Fruit fly (Drosophila melanogaster) whole organism, embryonic: ENCODE results near the gene CG7860.

Source experiments
- Atf3 ChIP-seq: fragments of 200-800 bp; sonication (Bioruptor generic); optimal IDR thresholded peaks from 3 replicates; lab custom pipeline; 2016; ENCODE audit warnings: missing biosample characterization, missing genetic modification characterization
- CG10267 ChIP-seq: fragments of 200-800 bp; sonication (Bioruptor generic); optimal IDR thresholded peaks from 2 replicates; lab custom pipeline; 2018; ENCODE audit warnings: missing biosample characterization, mild to moderate bottlenecking, missing genetic modification characterization, moderate library complexity
- CG10565 ChIP-seq: fragments of 200-800 bp; sonication (Bioruptor generic); optimal IDR thresholded peaks from 3 replicates; lab custom pipeline; 2016; ENCODE audit warnings: missing biosample characterization, mild to moderate bottlenecking, missing genetic modification characterization
- CG11560 ChIP-seq: fragments of 200-800 bp; sonication (Bioruptor generic); IDR thresholded peaks from 3 replicates; pipeline ENCODE4 v1.3.6; 2022; ENCODE audit warnings: missing biosample characterization, missing genetic modification characterization
- CG15514 ChIP-seq: fragments of 200-800 bp; sonication (Bioruptor generic); optimal IDR thresholded peaks from 3 replicates; lab custom pipeline; 2017; ENCODE audit warnings: missing biosample characterization, missing genetic modification characterization, mild to moderate bottlenecking, moderate library complexity, missing genetic modification reagents
- CG16815 ChIP-seq: fragments of 200-800 bp; sonication (Bioruptor generic); optimal IDR thresholded peaks from 3 replicates; lab custom pipeline; 2017; ENCODE audit warnings: missing biosample characterization, mild to moderate bottlenecking, missing genetic modification characterization
- CG17359 ChIP-seq: fragments of 200-800 bp; sonication (Bioruptor generic); optimal IDR thresholded peaks from 3 replicates; lab custom pipeline; 2018; ENCODE audit warnings: missing biosample characterization, mild to moderate bottlenecking, missing genetic modification characterization, moderate library complexity
- CG18764 ChIP-seq: fragments of 200-800 bp; sonication (Bioruptor generic); optimal IDR thresholded peaks from 3 replicates; lab custom pipeline; 2016; ENCODE audit warnings: missing biosample characterization, missing genetic modification characterization
- CG2202 ChIP-seq: fragments of 200-800 bp; sonication (Bioruptor generic); optimal IDR thresholded peaks from 2 replicates; lab custom pipeline; 2018; ENCODE audit warnings: missing biosample characterization, mild to moderate bottlenecking, missing genetic modification characterization
- CG31365 ChIP-seq: fragments of 200-800 bp; sonication (Bioruptor generic); optimal IDR thresholded peaks from 2 replicates; lab custom pipeline; 2018; ENCODE audit warnings: missing biosample characterization, mild to moderate bottlenecking, missing genetic modification characterization
- CG32772 ChIP-seq: fragments of 200-800 bp; sonication (Bioruptor generic); IDR thresholded peaks from 2 replicates; pipeline ENCODE4 v1.3.6; 2022; ENCODE audit warnings: missing biosample characterization, missing genetic modification characterization
- CG33557 ChIP-seq: fragments of 200-800 bp; sonication (Bioruptor generic); optimal IDR thresholded peaks from 2 replicates; lab custom pipeline; 2019; ENCODE audit warnings: missing biosample characterization, mild to moderate bottlenecking, missing genetic modification characterization, moderate library complexity
- CG4360 ChIP-seq: fragments of 200-800 bp; sonication (Bioruptor generic); IDR thresholded peaks from 2 replicates; pipeline ENCODE4 v1.3.6; 2022; ENCODE audit warnings: missing biosample characterization, missing genetic modification characterization
- CG4424 ChIP-seq: fragments of 200-800 bp; sonication (Bioruptor generic); optimal IDR thresholded peaks from 3 replicates; lab custom pipeline; 2016; ENCODE audit warnings: missing biosample characterization, missing genetic modification characterization
- CG7786 ChIP-seq: fragments of 200-800 bp; sonication (Bioruptor generic); optimal IDR thresholded peaks from 2 replicates; lab custom pipeline; 2016; ENCODE audit warnings: missing biosample characterization, missing genetic modification characterization
- CG7839 ChIP-seq: fragments of 200-800 bp; sonication (Bioruptor generic); optimal IDR thresholded peaks from 3 replicates; lab custom pipeline; 2018; ENCODE audit warnings: missing biosample characterization, mild to moderate bottlenecking, missing genetic modification characterization, moderate library complexity
- CG7963 ChIP-seq: fragments of 200-800 bp; sonication (Bioruptor generic); IDR thresholded peaks from 3 replicates; pipeline ENCODE4 v1.3.6; 2022; ENCODE audit warnings: missing biosample characterization, missing genetic modification characterization; ENCODE audit not compliant: partially characterized antibody
- CG8944 ChIP-seq: fragments of 200-800 bp; sonication (Bioruptor generic); optimal IDR thresholded peaks from 3 replicates; lab custom pipeline; 2016; ENCODE audit warnings: missing biosample characterization, missing genetic modification characterization
- D ChIP-seq, 2 experiments: fragments of 200-800 bp in 1 of 2; fragments of >200 bp in 1 of 2; sonication (Bioruptor generic) in 1 of 2; optimal IDR thresholded peaks; 2 replicates in 1 of 2; 3 replicates in 1 of 2; lab custom pipeline; 2017; ENCODE audit warnings: mild to moderate bottlenecking in 1 of 2, missing biosample characterization in 1 of 2, missing genetic modification characterization in 1 of 2, missing genetic modification reagents in 1 of 2
- Dad ChIP-seq: fragments of 200-800 bp; sonication (Bioruptor generic); optimal IDR thresholded peaks from 3 replicates; lab custom pipeline; 2016; ENCODE audit warnings: missing biosample characterization, missing genetic modification characterization
- Dek ChIP-seq: fragments of 200-800 bp; sonication (Bioruptor generic); optimal IDR thresholded peaks from 3 replicates; lab custom pipeline; 2019; ENCODE audit warnings: missing biosample characterization, mild to moderate bottlenecking, missing genetic modification characterization, moderate library complexity
- Dfd ChIP-seq, 2 experiments: fragments of >200 bp; optimal IDR thresholded peaks; 2 replicates each; lab custom pipeline; 2017; ENCODE audit warnings: missing biosample characterization in 2 of 2, missing genetic modification characterization in 2 of 2
- Ets65A ChIP-seq: fragments of 200-800 bp; sonication (Bioruptor generic); peaks from one replicate; lab custom pipeline; 2016; ENCODE audit warnings: missing biosample characterization, missing genetic modification characterization
- Fer1 ChIP-seq: fragments of 200-800 bp; sonication (Bioruptor generic); optimal IDR thresholded peaks from 2 replicates; lab custom pipeline; 2017; ENCODE audit warnings: missing biosample characterization, mild to moderate bottlenecking, missing genetic modification characterization
- HmgD ChIP-seq: fragments of 200-800 bp; sonication (Bioruptor generic); optimal IDR thresholded peaks from 3 replicates; lab custom pipeline; 2016; ENCODE audit warnings: missing biosample characterization, missing genetic modification characterization
- Kr ChIP-seq: fragments of 200-800 bp; sonication (Bioruptor generic); optimal IDR thresholded peaks from 2 replicates; lab custom pipeline; 2017; ENCODE audit warnings: missing biosample characterization, mild to moderate bottlenecking, missing genetic modification characterization
- Lhr ChIP-seq: fragments of 200-800 bp; sonication (Bioruptor generic); optimal IDR thresholded peaks from 3 replicates; lab custom pipeline; 2017; ENCODE audit warnings: mild to moderate bottlenecking, missing biosample characterization, missing genetic modification reagents, missing genetic modification characterization
- Mrtf ChIP-seq: fragments of 200-800 bp; sonication (Bioruptor generic); IDR thresholded peaks from 3 replicates; pipeline ENCODE4 v1.3.6; 2022; ENCODE audit warnings: missing biosample characterization, missing genetic modification characterization
- NFAT ChIP-seq: fragments of 200-800 bp; sonication (Bioruptor generic); IDR thresholded peaks from 2 replicates; pipeline ENCODE4 v1.3.6; 2022; ENCODE audit warnings: missing biosample characterization, missing genetic modification characterization
- Nf-YA ChIP-seq: fragments of 200-800 bp; sonication (Bioruptor generic); IDR thresholded peaks from 2 replicates; pipeline ENCODE4 v1.3.6; 2022; ENCODE audit warnings: missing biosample characterization, missing genetic modification characterization
- Sox100B ChIP-seq: fragments of 200-800 bp; sonication (Bioruptor generic); optimal IDR thresholded peaks from 3 replicates; lab custom pipeline; 2018; ENCODE audit warnings: missing biosample characterization, mild to moderate bottlenecking, missing genetic modification characterization
- Ssrp ChIP-seq: fragments of 200-800 bp; sonication (Bioruptor generic); optimal IDR thresholded peaks from 2 replicates; lab custom pipeline; 2018; ENCODE audit warnings: missing biosample characterization, mild to moderate bottlenecking, missing genetic modification characterization, moderate library complexity
- Vsx1 ChIP-seq: fragments of 200-800 bp; sonication (Bioruptor generic); optimal IDR thresholded peaks from 2 replicates; lab custom pipeline; 2017; ENCODE audit warnings: missing biosample characterization, mild to moderate bottlenecking, missing genetic modification characterization, missing genetic modification reagents
- ac ChIP-seq: fragments of 200-800 bp; sonication (Bioruptor generic); optimal IDR thresholded peaks from 3 replicates; lab custom pipeline; 2017; ENCODE audit warnings: missing biosample characterization, mild to moderate bottlenecking, missing genetic modification characterization
- cg ChIP-seq: fragments of 200-800 bp; sonication (Bioruptor generic); optimal IDR thresholded peaks from 3 replicates; lab custom pipeline; 2019; ENCODE audit warnings: missing biosample characterization, mild to moderate bottlenecking, missing genetic modification characterization, moderate library complexity
- dmrt99B ChIP-seq: fragments of 200-800 bp; sonication (Bioruptor generic); optimal IDR thresholded peaks from 2 replicates; lab custom pipeline; 2018; ENCODE audit warnings: missing biosample characterization, mild to moderate bottlenecking, missing genetic modification characterization, moderate library complexity
- emc ChIP-seq: fragments of 200-800 bp; sonication (Bioruptor generic); optimal IDR thresholded peaks from 2 replicates; lab custom pipeline; 2016; ENCODE audit warnings: missing biosample characterization, missing genetic modification characterization
- fd96Cb ChIP-seq: fragments of 200-800 bp; sonication (Bioruptor generic); optimal IDR thresholded peaks from 2 replicates; lab custom pipeline; 2018; ENCODE audit warnings: missing biosample characterization, mild to moderate bottlenecking, missing genetic modification characterization, moderate library complexity
- gsb-n ChIP-seq: fragments of 200-800 bp; sonication (Bioruptor generic); optimal IDR thresholded peaks from 3 replicates; lab custom pipeline; 2018; ENCODE audit warnings: missing biosample characterization, mild to moderate bottlenecking, missing genetic modification characterization
- ham ChIP-seq: fragments of 200-800 bp; sonication (Bioruptor generic); IDR thresholded peaks from 2 replicates; pipeline ENCODE4 v1.3.6; 2022; ENCODE audit warnings: missing biosample characterization, missing genetic modification characterization
- inv ChIP-seq: fragments of 200-800 bp; sonication (Bioruptor generic); IDR thresholded peaks from 2 replicates; pipeline ENCODE4 v1.3.6; 2022; ENCODE audit warnings: missing biosample characterization, missing genetic modification characterization; ENCODE audit not compliant: partially characterized antibody
- lilli ChIP-seq: fragments of 200-800 bp; sonication (Bioruptor generic); optimal IDR thresholded peaks from 3 replicates; lab custom pipeline; 2016; ENCODE audit warnings: missing biosample characterization, missing genetic modification characterization
- lov ChIP-seq, 2 experiments: fragments of 200-800 bp in 1 of 2; fragments of >200 bp in 1 of 2; sonication (Bioruptor generic) in 1 of 2; IDR thresholded peaks in 1 of 2; optimal IDR thresholded peaks in 1 of 2; 2 replicates in 1 of 2; 3 replicates in 1 of 2; pipeline versions ENCODE4 v1.3.6 to Lab custom; 2017 to 2022; ENCODE audit warnings: missing biosample characterization in 1 of 2, missing genetic modification characterization in 1 of 2
- nerfin-1 ChIP-seq: fragments of 200-800 bp; sonication (Bioruptor generic); optimal IDR thresholded peaks from 3 replicates; lab custom pipeline; 2019; ENCODE audit warnings: missing biosample characterization, mild to moderate bottlenecking, missing genetic modification characterization, moderate library complexity
- pan ChIP-seq, 4 experiments: fragments of >200 bp in 3 of 4; fragments of 200-800 bp in 1 of 4; sonication (Bioruptor generic) in 1 of 4; optimal IDR thresholded peaks in 3 of 4; IDR thresholded peaks in 1 of 4; 2 replicates each; pipeline versions ENCODE4 v1.3.6 to Lab custom; 2017 to 2022; ENCODE audit warnings: missing biosample characterization in 2 of 4, missing genetic modification characterization in 2 of 4, mixed read lengths in 1 of 4
- sim ChIP-seq: fragments of 200-800 bp; sonication (Bioruptor generic); IDR thresholded peaks from 2 replicates; pipeline ENCODE4 v1.3.6; 2022; ENCODE audit warnings: missing biosample characterization, missing genetic modification characterization
- stc ChIP-seq: fragments of 200-800 bp; sonication (Bioruptor generic); IDR thresholded peaks from 2 replicates; pipeline ENCODE4 v1.3.6; 2022; ENCODE audit warnings: missing biosample characterization, missing genetic modification characterization
- twi ChIP-seq: fragments of 200-800 bp; optimal IDR thresholded peaks from 2 replicates; lab custom pipeline; 2019; ENCODE audit warnings: missing biosample characterization, mild to moderate bottlenecking, missing genetic modification characterization, moderate library complexity
- wdn ChIP-seq: fragments of 200-800 bp; sonication (Bioruptor generic); IDR thresholded peaks from 2 replicates; pipeline ENCODE4 v1.3.6; 2022; ENCODE audit warnings: missing biosample characterization, missing genetic modification characterization

The CG7860 gene

dm6 chrX:15579579-15579978, 10.8 kb downstream of the CG7860 start (continued):
- TF ChIP-seq Dek = peak; percentile 88
- TF ChIP-seq CG4424 (GFP tag; lab: Kevin White, UChicago) = peak; percentile 87
- peak; percentile 75 for TF ChIP-seq CG11560 (tag; lab: Robert Waterston, UW)
- TF ChIP-seq pan (optimal IDR thresholded peaks at IDR 0.05; lab: Kevin White, UChicago) = no peak
- peak in 1 of 2 experiments; percentile 93 for TF ChIP-seq pan (GFP tag; optimal IDR thresholded peaks at IDR 0.05 in 1 of 2, IDR thresholded peaks at IDR 0.05 in 1 of 2)
- peak; percentile 93 for TF ChIP-seq Mrtf
- no peak for TF ChIP-seq Sox100B
- TF ChIP-seq ham (GFP tag; lab: Robert Waterston, UW) = peak; percentile 69
- TF ChIP-seq nerfin-1 (tag; lab: Kevin White, UChicago) = peak; percentile 73
- no peak for TF ChIP-seq cg (GFP tag; lab: Kevin White, UChicago)
- TF ChIP-seq CG7839 (tag; lab: Kevin White, UChicago) = peak; percentile 95
- TF ChIP-seq CG7963 = no peak
- TF ChIP-seq CG4360 (GFP tag; lab: Robert Waterston, UW) = peak; percentile 59
- TF ChIP-seq CG10565 (GFP tag; lab: Kevin White, UChicago) = peak; percentile 62
- TF ChIP-seq ac (GFP tag; lab: Kevin White, UChicago) = peak; percentile 70
- peak; percentile 80 for TF ChIP-seq emc
- TF ChIP-seq Kr (GFP tag; lab: Kevin White, UChicago) = no peak
- peak; percentile 73 for TF ChIP-seq sim (GFP tag; lab: Robert Waterston, UW)
- TF ChIP-seq Vsx1 (GFP tag; lab: Kevin White, UChicago) = no peak
- TF ChIP-seq Dfd (GFP tag; optimal IDR thresholded peaks at IDR 0.05; lab: Kevin White, UChicago) = no peak
- peak; percentile 87 for TF ChIP-seq CG17359 (tag; lab: Kevin White, UChicago)
- peak; percentile 75 for TF ChIP-seq Atf3 (GFP tag; lab: Kevin White, UChicago)
- peak; percentile 97 for TF ChIP-seq lilli (GFP tag; lab: Kevin White, UChicago)
- peak; percentile 81 for TF ChIP-seq CG33557 (GFP tag; lab: Kevin White, UChicago)
- peak; percentile 90 for TF ChIP-seq wdn (GFP tag; lab: Robert Waterston, UW)
- peak; percentile 76 for TF ChIP-seq CG2202 (tag; lab: Kevin White, UChicago)
- peak; percentile 93 for TF ChIP-seq CG7786 (GFP tag; lab: Kevin White, UChicago)
- TF ChIP-seq CG16815 = peak; percentile 89
- peak; percentile 70 for TF ChIP-seq HmgD
- TF ChIP-seq NFAT = peak; percentile 96
- peak; percentile 80 for TF ChIP-seq twi (tag; lab: Kevin White, UChicago)
- peak; percentile 92 for TF ChIP-seq Dad (GFP tag; lab: Kevin White, UChicago)
- TF ChIP-seq Lhr (GFP tag; lab: Kevin White, UChicago) = peak; percentile 64
- no peak for TF ChIP-seq inv (GFP tag; lab: Robert Waterston, UW)
- TF ChIP-seq stc (GFP tag; lab: Robert Waterston, UW) = peak; percentile 78
- peak; percentile 78 for TF ChIP-seq CG10267 (tag; lab: Kevin White, UChicago)
- TF ChIP-seq lov (optimal IDR thresholded peaks at IDR 0.05; lab: Kevin White, UChicago) = no peak
- TF ChIP-seq lov (GFP tag; IDR thresholded peaks at IDR 0.05; lab: Robert Waterston, UW) = peak; percentile 91
- TF ChIP-seq gsb-n (tag; lab: Kevin White, UChicago) = no peak
- peak; percentile 91 for TF ChIP-seq CG32772 (GFP tag; lab: Robert Waterston, UW)
- peak; percentile 83 for TF ChIP-seq Ssrp (tag; lab: Kevin White, UChicago)
- peak; percentile 91 for TF ChIP-seq Fer1
- TF ChIP-seq fd96Cb (tag; lab: Kevin White, UChicago) = peak; percentile 85
- peak; percentile 84 for TF ChIP-seq CG15514 (GFP tag; lab: Kevin White, UChicago)
- TF ChIP-seq CG31365 (tag; lab: Kevin White, UChicago) = peak; percentile 79
- TF ChIP-seq dmrt99B (tag; lab: Kevin White, UChicago) = peak; percentile 89
- peak; percentile 97 for TF ChIP-seq Ets65A (GFP tag; lab: Kevin White, UChicago)
- peak; percentile 84 for TF ChIP-seq CG18764 (GFP tag; lab: Kevin White, UChicago)
- peak; percentile 89 for TF ChIP-seq CG8944
- TF ChIP-seq D (optimal IDR thresholded peaks at IDR 0.05; lab: Kevin White, UChicago) = no peak
- TF ChIP-seq D (GFP tag; optimal IDR thresholded peaks at IDR 0.05; lab: Kevin White, UChicago) = peak; percentile 87
- peak; percentile 76 for TF ChIP-seq Nf-YA
